Fruit fly (Drosophila melanogaster) whole organism, prepupa: Measurements from ENCODE around the gene CG17139.

Source experiments
- Blimp-1 ChIP-seq: fragments of 200-800 bp; sonication (Bioruptor generic); optimal IDR thresholded peaks from 3 replicates; lab custom pipeline; 2017; ENCODE audit warnings: missing biosample characterization, missing genetic modification characterization, mild to moderate bottlenecking, moderate library complexity, missing genetic modification reagents
- CG10631 ChIP-seq: fragments of 200-800 bp; sonication (Bioruptor generic); optimal IDR thresholded peaks from 2 replicates; lab custom pipeline; 2016; ENCODE audit warnings: missing biosample characterization, missing genetic modification characterization
- CG10669 ChIP-seq: fragments of 200-800 bp; sonication (Bioruptor generic); optimal IDR thresholded peaks from 3 replicates; lab custom pipeline; 2018; ENCODE audit warnings: missing biosample characterization, mild to moderate bottlenecking, missing genetic modification characterization, moderate library complexity
- CG11294 ChIP-seq: fragments of 200-800 bp; sonication (Bioruptor generic); IDR thresholded peaks from 2 replicates; pipeline ENCODE4 v1.3.6; 2022; ENCODE audit warnings: missing biosample characterization, missing genetic modification characterization
- CG11762 ChIP-seq: fragments of 200-800 bp; sonication (Bioruptor generic); optimal IDR thresholded peaks from 3 replicates; lab custom pipeline; 2016; ENCODE audit warnings: missing biosample characterization, missing genetic modification characterization; ENCODE audit not compliant: insufficient read depth
- CG11902 ChIP-seq: fragments of 200-800 bp; sonication (Bioruptor generic); optimal IDR thresholded peaks from 3 replicates; lab custom pipeline; 2016; ENCODE audit warnings: missing biosample characterization, missing genetic modification characterization
- CG15336 ChIP-seq: fragments of 200-800 bp; sonication (Bioruptor generic); IDR thresholded peaks from 2 replicates; pipeline ENCODE4 v1.3.6; 2022; ENCODE audit warnings: missing biosample characterization, missing genetic modification characterization
- CG16779 ChIP-seq: fragments of 200-800 bp; sonication (Bioruptor generic); optimal IDR thresholded peaks from 3 replicates; lab custom pipeline; 2017; ENCODE audit warnings: missing biosample characterization, mild to moderate bottlenecking, missing genetic modification characterization
- CG31627 ChIP-seq: fragments of 200-800 bp; sonication (Bioruptor generic); optimal IDR thresholded peaks from 3 replicates; lab custom pipeline; 2016; ENCODE audit warnings: missing biosample characterization, missing genetic modification characterization
- CG32006 ChIP-seq: fragments of 200-800 bp; sonication (Bioruptor generic); optimal IDR thresholded peaks from 3 replicates; lab custom pipeline; 2017; ENCODE audit warnings: missing biosample characterization, mild to moderate bottlenecking, missing genetic modification characterization
- CG34406 ChIP-seq: fragments of 200-800 bp; sonication (Bioruptor generic); optimal IDR thresholded peaks from 3 replicates; lab custom pipeline; 2016; ENCODE audit warnings: missing biosample characterization, missing genetic modification characterization
- CG3919 ChIP-seq: fragments of 200-800 bp; sonication (Bioruptor generic); optimal IDR thresholded peaks from 3 replicates; lab custom pipeline; 2016; ENCODE audit warnings: missing biosample characterization, missing genetic modification characterization
- CG4318 ChIP-seq: fragments of 200-800 bp; sonication (Bioruptor generic); optimal IDR thresholded peaks from 3 replicates; lab custom pipeline; 2017; ENCODE audit warnings: missing biosample characterization, mild to moderate bottlenecking, missing genetic modification characterization
- CG6163 ChIP-seq: fragments of 200-800 bp; sonication (Bioruptor generic); IDR thresholded peaks from 3 replicates; pipeline ENCODE4 v1.3.6; 2022; ENCODE audit warnings: missing biosample characterization, missing genetic modification characterization
- CG6276 ChIP-seq: fragments of 200-800 bp; sonication (Bioruptor generic); optimal IDR thresholded peaks from 2 replicates; lab custom pipeline; 2017; ENCODE audit warnings: missing biosample characterization, mild to moderate bottlenecking, missing genetic modification characterization
- CG6792 ChIP-seq: fragments of 200-800 bp; sonication (Bioruptor generic); optimal IDR thresholded peaks from 3 replicates; lab custom pipeline; 2016; ENCODE audit warnings: missing biosample characterization, missing genetic modification characterization
- CG6808 ChIP-seq: fragments of 200-800 bp; sonication (Bioruptor generic); optimal IDR thresholded peaks from 3 replicates; lab custom pipeline; 2017; ENCODE audit warnings: missing biosample characterization, missing genetic modification characterization, mild to moderate bottlenecking, moderate library complexity, missing genetic modification reagents
- CG6854 ChIP-seq: fragments of 200-800 bp; sonication (Bioruptor generic); optimal IDR thresholded peaks from 2 replicates; lab custom pipeline; 2017; ENCODE audit warnings: missing biosample characterization, mild to moderate bottlenecking, missing genetic modification characterization
- CG7368 ChIP-seq: fragments of 200-800 bp; sonication (Bioruptor generic); optimal IDR thresholded peaks from 3 replicates; lab custom pipeline; 2016; ENCODE audit warnings: missing biosample characterization, missing genetic modification characterization
- CG8119 ChIP-seq: fragments of 200-800 bp; sonication (Bioruptor generic); IDR thresholded peaks from 3 replicates; pipeline ENCODE4 v1.3.6; 2022; ENCODE audit warnings: missing biosample characterization, missing genetic modification characterization
- CG8319 ChIP-seq: fragments of 200-800 bp; sonication (Bioruptor generic); optimal IDR thresholded peaks from 3 replicates; lab custom pipeline; 2016; ENCODE audit warnings: missing biosample characterization, missing genetic modification characterization
- CG8632 ChIP-seq: fragments of 200-800 bp; sonication (Bioruptor generic); optimal IDR thresholded peaks from 3 replicates; lab custom pipeline; 2016; ENCODE audit warnings: missing biosample characterization, missing genetic modification characterization
- CG9139 ChIP-seq: fragments of 200-800 bp; sonication (Bioruptor generic); optimal IDR thresholded peaks from 3 replicates; lab custom pipeline; 2017; ENCODE audit warnings: missing biosample characterization, mild to moderate bottlenecking, missing genetic modification characterization
- Eip75B ChIP-seq: fragments of 200-800 bp; sonication (Bioruptor generic); optimal IDR thresholded peaks from 3 replicates; lab custom pipeline; 2016; ENCODE audit warnings: missing biosample characterization, missing genetic modification characterization
- Eip78C ChIP-seq: fragments of 200-800 bp; sonication (Bioruptor generic); peaks from one replicate; lab custom pipeline; 2016; ENCODE audit warnings: missing biosample characterization, missing genetic modification characterization
- Eip93F ChIP-seq: fragments of 200-800 bp; sonication (Bioruptor generic); optimal IDR thresholded peaks from 2 replicates; lab custom pipeline; 2016; ENCODE audit warnings: missing biosample characterization, mild to moderate bottlenecking, missing genetic modification characterization
- Ets21C ChIP-seq: fragments of 200-800 bp; sonication (Bioruptor generic); optimal IDR thresholded peaks from 3 replicates; lab custom pipeline; 2016; ENCODE audit warnings: missing biosample characterization, missing genetic modification characterization
- Gug ChIP-seq: fragments of 200-800 bp; sonication (Bioruptor generic); IDR thresholded peaks from 2 replicates; pipeline ENCODE4 v1.3.6; 2022; ENCODE audit warnings: missing biosample characterization, missing genetic modification characterization
- Hr38 ChIP-seq: sonication (Bioruptor generic); optimal IDR thresholded peaks from 2 replicates; lab custom pipeline; 2016; ENCODE audit warnings: missing biosample characterization, missing genetic modification characterization
- Hr39 ChIP-seq: fragments of 200-800 bp; sonication (Bioruptor generic); optimal IDR thresholded peaks from 2 replicates; lab custom pipeline; 2016; ENCODE audit warnings: missing biosample characterization, missing genetic modification characterization
- Lpt ChIP-seq: fragments of 200-800 bp; sonication (Bioruptor generic); optimal IDR thresholded peaks from 3 replicates; lab custom pipeline; 2016; ENCODE audit warnings: missing biosample characterization, missing genetic modification characterization
- OdsH ChIP-seq: fragments of 200-800 bp; sonication (Bioruptor generic); optimal IDR thresholded peaks from 3 replicates; lab custom pipeline; 2016; ENCODE audit warnings: missing biosample characterization, missing genetic modification characterization
- Sox102F ChIP-seq: fragments of 200-800 bp; sonication (Bioruptor generic); optimal IDR thresholded peaks from 2 replicates; lab custom pipeline; 2016; ENCODE audit warnings: missing biosample characterization, mild to moderate bottlenecking, missing genetic modification characterization
- Sox14 ChIP-seq: fragments of 200-800 bp; sonication (Bioruptor generic); optimal IDR thresholded peaks from 3 replicates; lab custom pipeline; 2016; ENCODE audit warnings: missing biosample characterization, missing genetic modification characterization
- achi ChIP-seq: fragments of 200-800 bp; sonication (Bioruptor generic); optimal IDR thresholded peaks from 3 replicates; lab custom pipeline; 2016; ENCODE audit warnings: missing biosample characterization, missing genetic modification characterization
- acj6 ChIP-seq: fragments of 200-800 bp; sonication (Bioruptor generic); optimal IDR thresholded peaks from 3 replicates; lab custom pipeline; 2016; ENCODE audit warnings: missing biosample characterization, missing genetic modification characterization
- cyc ChIP-seq: fragments of 200-800 bp; sonication (Bioruptor generic); optimal IDR thresholded peaks from 3 replicates; lab custom pipeline; 2016; ENCODE audit warnings: missing biosample characterization, missing genetic modification characterization
- dac ChIP-seq: fragments of 200-800 bp; sonication (Bioruptor generic); optimal IDR thresholded peaks from 2 replicates; lab custom pipeline; 2017; ENCODE audit warnings: missing biosample characterization, mild to moderate bottlenecking, missing genetic modification characterization
- dsx ChIP-seq: fragments of 200-800 bp; optimal IDR thresholded peaks from 3 replicates; lab custom pipeline; 2019; ENCODE audit warnings: missing biosample characterization, mild to moderate bottlenecking, missing genetic modification characterization, moderate library complexity; ENCODE audit not compliant: poor library complexity, severe bottlenecking
- eg ChIP-seq: fragments of 200-800 bp; sonication (Bioruptor generic); IDR thresholded peaks from 3 replicates; pipeline ENCODE4 v1.3.6; 2022; ENCODE audit warnings: missing biosample characterization, missing genetic modification characterization
- esn ChIP-seq: fragments of 200-800 bp; sonication (Bioruptor generic); optimal IDR thresholded peaks from 2 replicates; lab custom pipeline; 2016; ENCODE audit warnings: missing biosample characterization, mild to moderate bottlenecking, missing genetic modification characterization, moderate library complexity
- fd59A ChIP-seq: fragments of 200-800 bp; sonication (Bioruptor generic); optimal IDR thresholded peaks from 2 replicates; lab custom pipeline; 2017; ENCODE audit warnings: missing biosample characterization, mild to moderate bottlenecking, missing genetic modification characterization, missing genetic modification reagents
- fd85E ChIP-seq: fragments of 200-800 bp; sonication (Bioruptor generic); optimal IDR thresholded peaks from 3 replicates; lab custom pipeline; 2016; ENCODE audit warnings: missing biosample characterization, missing genetic modification characterization
- fkh ChIP-seq: fragments of 200-800 bp; sonication (Bioruptor generic); optimal IDR thresholded peaks from 3 replicates; lab custom pipeline; 2017; ENCODE audit warnings: missing biosample characterization, mild to moderate bottlenecking, missing genetic modification characterization, moderate library complexity
- lz ChIP-seq: fragments of 200-800 bp; sonication (Bioruptor generic); optimal IDR thresholded peaks from 3 replicates; lab custom pipeline; 2016; ENCODE audit warnings: missing biosample characterization, missing genetic modification characterization
- pdm3 ChIP-seq: fragments of 200-800 bp; sonication (Bioruptor generic); optimal IDR thresholded peaks from 3 replicates; lab custom pipeline; 2016; ENCODE audit warnings: missing biosample characterization, missing genetic modification characterization
- salr ChIP-seq, 2 experiments: fragments of 200-800 bp; sonication (Bioruptor generic); optimal IDR thresholded peaks; 3 replicates each; lab custom pipeline; 2016 to 2018; ENCODE audit warnings: missing biosample characterization in 2 of 2, missing genetic modification characterization in 2 of 2, mild to moderate bottlenecking in 1 of 2
- ss ChIP-seq, 2 experiments: fragments of 200-800 bp; sonication (Bioruptor generic); optimal IDR thresholded peaks; 2 replicates in 1 of 2; 3 replicates in 1 of 2; lab custom pipeline; 2017 to 2018; ENCODE audit warnings: mild to moderate bottlenecking in 2 of 2, missing biosample characterization in 2 of 2, missing genetic modification characterization in 2 of 2, moderate library complexity in 1 of 2
- svp ChIP-seq: fragments of 200-800 bp; sonication (Bioruptor generic); peaks from one replicate; lab custom pipeline; 2016; ENCODE audit warnings: missing biosample characterization, missing genetic modification characterization
- topi ChIP-seq: fragments of 200-800 bp; sonication (Bioruptor generic); optimal IDR thresholded peaks from 3 replicates; lab custom pipeline; 2016; ENCODE audit warnings: missing biosample characterization, missing genetic modification characterization
- vri ChIP-seq: fragments of 200-800 bp; sonication (Bioruptor generic); optimal IDR thresholded peaks from 3 replicates; lab custom pipeline; 2016; ENCODE audit warnings: missing biosample characterization, mild to moderate bottlenecking, missing genetic modification characterization

CG17139 gene

dm6 chr2L:10849511-10850191 lies 4.2 kb upstream of the CG17139 start, which contains the start of gene SmydA-3:
SmydA-3 (plus strand) TSS chr2L:10850141.
- TF ChIP-seq CG8319: no peak
- TF ChIP-seq CG34406 (GFP tag; lab: Kevin White, UChicago): peak; percentile 49
- peak; percentile 81 for TF ChIP-seq CG32006 (GFP tag; lab: Kevin White, UChicago)
- TF ChIP-seq CG15336: peak; percentile 75
- TF ChIP-seq Eip93F (GFP tag; lab: Kevin White, UChicago): no peak
- TF ChIP-seq CG6792 (GFP tag; lab: Kevin White, UChicago): peak; percentile 7
- TF ChIP-seq CG3919 (GFP tag; lab: Kevin White, UChicago): peak; percentile 44
- no peak for TF ChIP-seq CG31627
- TF ChIP-seq CG6808 (GFP tag; lab: Kevin White, UChicago): no peak
- TF ChIP-seq dac (GFP tag; lab: Kevin White, UChicago): peak; percentile 34
- peak; percentile 64 for TF ChIP-seq CG6163 (GFP tag; lab: Robert Waterston, UW)
- TF ChIP-seq dsx: no peak
- TF ChIP-seq Lpt (GFP tag; lab: Kevin White, UChicago): peak; percentile 25
- no peak for TF ChIP-seq OdsH (GFP tag; lab: Kevin White, UChicago)
- peak; percentile 51 for TF ChIP-seq Gug (GFP tag; lab: Robert Waterston, UW)
- TF ChIP-seq fd85E (GFP tag; lab: Kevin White, UChicago): no peak
- no peak for TF ChIP-seq Hr39 (GFP tag; lab: Kevin White, UChicago)
- TF ChIP-seq CG4318 (GFP tag; lab: Kevin White, UChicago): peak; percentile 50
- no peak for TF ChIP-seq Hr38 (GFP tag; lab: Kevin White, UChicago)
- no peak for TF ChIP-seq ss (GFP tag; optimal IDR thresholded peaks at IDR 0.05; lab: Kevin White, UChicago)
- peak; percentile 22 for TF ChIP-seq esn (GFP tag; lab: Kevin White, UChicago)
- TF ChIP-seq CG11294: 0 out of 2 replicates have a peak, but pooled peaks have one; percentile 32
- no peak for TF ChIP-seq CG6854 (GFP tag; lab: Kevin White, UChicago)
- TF ChIP-seq Blimp-1 (GFP tag; lab: Kevin White, UChicago): no peak
- no peak for TF ChIP-seq vri (GFP tag; lab: Kevin White, UChicago)
- TF ChIP-seq Sox14 (GFP tag; lab: Kevin White, UChicago): no peak
- no peak for TF ChIP-seq CG9139 (GFP tag; lab: Kevin White, UChicago)
- peak in 1 of 2 experiments; percentile 71 for TF ChIP-seq salr (GFP tag; optimal IDR thresholded peaks at IDR 0.05; lab: Kevin White, UChicago)
- TF ChIP-seq svp: no peak
- TF ChIP-seq CG11902 (GFP tag; lab: Kevin White, UChicago): no peak
- TF ChIP-seq acj6: no peak
- no peak for TF ChIP-seq CG11762 (GFP tag; lab: Kevin White, UChicago)
- TF ChIP-seq CG8632: peak; percentile 30
- TF ChIP-seq CG6276 (GFP tag; lab: Kevin White, UChicago): peak; percentile 70
- no peak for TF ChIP-seq cyc (GFP tag; lab: Kevin White, UChicago)
- no peak for TF ChIP-seq CG10631
- peak; percentile 51 for TF ChIP-seq achi (GFP tag; lab: Kevin White, UChicago)
- peak; percentile 74 for TF ChIP-seq Eip78C (GFP tag; lab: Kevin White, UChicago)
- TF ChIP-seq fkh (GFP tag; lab: Kevin White, UChicago): no peak
- TF ChIP-seq CG8119 (GFP tag; lab: Robert Waterston, UW): peak; percentile 69; the same call in 2 of the 3 replicates
- TF ChIP-seq Ets21C: no peak
- no peak for TF ChIP-seq pdm3 (GFP tag; lab: Kevin White, UChicago)
- TF ChIP-seq CG10669 (GFP tag; lab: Kevin White, UChicago): no peak
- TF ChIP-seq topi (GFP tag; lab: Kevin White, UChicago): no peak
- TF ChIP-seq CG16779 (tag; lab: Kevin White, UChicago): no peak
- TF ChIP-seq Sox102F (GFP tag; lab: Kevin White, UChicago): no peak
- TF ChIP-seq CG7368: no peak
- peak; percentile 82 for TF ChIP-seq eg
- TF ChIP-seq fd59A (GFP tag; lab: Kevin White, UChicago): peak; percentile 11
- no peak for TF ChIP-seq Eip75B
- peak; percentile 12 for TF ChIP-seq lz
